Fruit fly (Drosophila melanogaster): ENCODE results near the gene usp.

The usp gene

dm6 chrX:2036800-2037488, 5.2 kb downstream of the usp start (continued):
- TF ChIP-seq CG16779 (tag; optimal IDR thresholded peaks at IDR 0.05) (no peak), CG6854 (GFP tag; optimal IDR thresholded peaks at IDR 0.05) (peak; percentile 38), Hr39 (GFP tag; optimal IDR thresholded peaks at IDR 0.05) (peak; percentile 28), CG34406 (GFP tag; optimal IDR thresholded peaks at IDR 0.05) (peak; percentile 3), Hr4 (GFP tag; optimal IDR thresholded peaks at IDR 0.05) (peak; percentile 59), lz (GFP tag; optimal IDR thresholded peaks at IDR 0.05) (peak; percentile 54), CG32006 (GFP tag; optimal IDR thresholded peaks at IDR 0.05) (peak; percentile 72), CG4318 (GFP tag; optimal IDR thresholded peaks at IDR 0.05) (peak; percentile 47), svp (GFP tag) (peak; percentile 68), Ets21C (GFP tag; optimal IDR thresholded peaks at IDR 0.05) (peak; percentile 14), esn (GFP tag; optimal IDR thresholded peaks at IDR 0.05) (peak; percentile 61), cyc (GFP tag; optimal IDR thresholded peaks at IDR 0.05) (peak; percentile 21), Hr38 (GFP tag; optimal IDR thresholded peaks at IDR 0.05) (no peak), CG6276 (GFP tag; optimal IDR thresholded peaks at IDR 0.05) (peak; percentile 42), Eip75B (GFP tag; optimal IDR thresholded peaks at IDR 0.05) (peak; percentile 29), dac (GFP tag; optimal IDR thresholded peaks at IDR 0.05) (no peak)

dm6 chrX:2036383-2036782, 5.7 kb downstream of the usp start:
- TF ChIP-seq CG6854 (GFP tag; optimal IDR thresholded peaks at IDR 0.05) (peak; percentile 53), Eip78C (GFP tag) (peak; percentile 7), CG8632 (GFP tag; optimal IDR thresholded peaks at IDR 0.05) (no peak), eg (GFP tag; IDR thresholded peaks at IDR 0.05) (peak; percentile 40; the same call in 1 of the 3 replicates), cyc (GFP tag; optimal IDR thresholded peaks at IDR 0.05) (no peak), Sox15 (GFP tag; optimal IDR thresholded peaks at IDR 0.05) (no peak), net (GFP tag; optimal IDR thresholded peaks at IDR 0.05) (peak; percentile 22), CG9139 (GFP tag; optimal IDR thresholded peaks at IDR 0.05) (peak; percentile 13), CG6163 (GFP tag; IDR thresholded peaks at IDR 0.05) (peak; percentile 37; the same call in 1 of the 3 replicates), ss (GFP tag; optimal IDR thresholded peaks at IDR 0.05) (peak in 1 of 2 experiments; percentile 20)

- TF ChIP-seq fd59A (GFP tag; optimal IDR thresholded peaks at IDR 0.05) (no peak), acj6 (GFP tag; optimal IDR thresholded peaks at IDR 0.05) (no peak), CG10631 (GFP tag; optimal IDR thresholded peaks at IDR 0.05) (no peak), Eip78C (GFP tag) (peak; percentile 37), Met (GFP tag; optimal IDR thresholded peaks at IDR 0.05) (no peak), CG11762 (GFP tag; optimal IDR thresholded peaks at IDR 0.05; ENCODE audit: insufficient read depth) (no peak), CG15336 (GFP tag; IDR thresholded peaks at IDR 0.05) (0 out of 2 replicates have a peak, but pooled peaks have one; percentile 10), CG6276 (GFP tag; optimal IDR thresholded peaks at IDR 0.05) (no peak), svp (GFP tag) (peak; percentile 66), Sox15 (GFP tag; optimal IDR thresholded peaks at IDR 0.05) (no peak), vri (GFP tag; optimal IDR thresholded peaks at IDR 0.05) (peak; percentile 87), topi (GFP tag; optimal IDR thresholded peaks at IDR 0.05) (no peak), Hr4 (GFP tag; optimal IDR thresholded peaks at IDR 0.05) (no peak), fkh (GFP tag; optimal IDR thresholded peaks at IDR 0.05) (peak; percentile 45)
Observed at dm6 chrX:2032821-2033436, 9.2 kb downstream of the usp start.

- TF ChIP-seq CG6276 (GFP tag; optimal IDR thresholded peaks at IDR 0.05) (peak; percentile 11), CG32006 (GFP tag; optimal IDR thresholded peaks at IDR 0.05) (peak; percentile 54), Eip78C (GFP tag) (peak; percentile 41), CG6854 (GFP tag; optimal IDR thresholded peaks at IDR 0.05) (no peak), topi (GFP tag; optimal IDR thresholded peaks at IDR 0.05) (no peak), Sox15 (GFP tag; optimal IDR thresholded peaks at IDR 0.05) (no peak)
Observed at dm6 chrX:2032160-2032801, 9.8 kb downstream of the usp start.
